Fruit fly (Drosophila melanogaster) S2 (cell line): ENCODE data around the gene pum.

Source experiments
- CG8478 ChIP-seq: fragments of >200 bp; optimal IDR thresholded peaks from 2 replicates; lab custom pipeline; 2018
- CTCF ChIP-seq, 2 experiments: fragments of >200 bp; optimal IDR thresholded peaks; 2 replicates each; lab custom pipeline; 2018

Gene pum

dm6 chr3R:9157841-9158600 is 79.5 kb downstream of the pum start:
- no peak for TF ChIP-seq CTCF (optimal IDR thresholded peaks at IDR 0.05; lab: Kevin White, UChicago)
- no peak for TF ChIP-seq CG8478 (lab: Kevin White, UChicago)

DNA sequence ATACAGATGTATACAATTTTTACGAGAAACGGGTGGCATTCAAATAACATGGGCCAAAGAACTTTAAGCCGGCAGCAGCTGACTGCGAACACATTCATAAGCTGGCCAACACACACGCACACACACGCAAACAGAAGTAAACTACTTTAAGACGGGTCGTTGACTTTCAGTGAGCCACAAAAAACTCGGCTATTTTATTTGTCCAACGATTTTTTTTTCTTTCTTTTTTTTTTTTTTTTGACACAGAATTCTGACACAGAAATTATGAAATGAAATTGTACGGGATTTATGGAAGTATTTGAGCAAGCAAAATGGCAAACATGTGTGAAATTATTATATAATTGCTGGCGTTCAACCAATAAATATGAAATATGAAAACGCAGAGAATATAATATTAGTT is 87.7 kb downstream of the pum start:
- TF ChIP-seq CG8478 (lab: Kevin White, UChicago), result no peak
- TF ChIP-seq CTCF (optimal IDR thresholded peaks at IDR 0.05; lab: Kevin White, UChicago), result no peak

DNA sequence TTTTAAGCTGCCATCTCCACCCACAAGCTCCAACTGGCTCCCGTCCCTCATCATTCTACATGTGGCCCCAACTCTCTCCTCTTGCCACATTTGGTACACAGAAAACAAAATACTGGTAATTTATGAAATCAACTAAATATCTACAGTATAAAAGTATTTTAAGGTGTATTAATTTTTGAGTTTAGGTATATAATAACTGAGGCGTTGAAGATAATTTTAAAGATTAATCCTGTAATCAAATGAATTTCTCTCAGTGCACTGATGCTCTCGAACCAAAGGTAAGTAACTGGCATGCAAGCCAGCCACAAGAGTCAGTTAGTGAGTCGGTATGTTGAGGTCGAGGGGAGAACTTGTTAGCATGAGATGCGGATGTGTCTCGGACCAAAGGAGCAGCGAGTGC is 90.0 kb downstream of the pum start:
- TF ChIP-seq CG8478 (lab: Kevin White, UChicago) (no peak), CTCF (optimal IDR thresholded peaks at IDR 0.05; lab: Kevin White, UChicago) (no peak)

DNA sequence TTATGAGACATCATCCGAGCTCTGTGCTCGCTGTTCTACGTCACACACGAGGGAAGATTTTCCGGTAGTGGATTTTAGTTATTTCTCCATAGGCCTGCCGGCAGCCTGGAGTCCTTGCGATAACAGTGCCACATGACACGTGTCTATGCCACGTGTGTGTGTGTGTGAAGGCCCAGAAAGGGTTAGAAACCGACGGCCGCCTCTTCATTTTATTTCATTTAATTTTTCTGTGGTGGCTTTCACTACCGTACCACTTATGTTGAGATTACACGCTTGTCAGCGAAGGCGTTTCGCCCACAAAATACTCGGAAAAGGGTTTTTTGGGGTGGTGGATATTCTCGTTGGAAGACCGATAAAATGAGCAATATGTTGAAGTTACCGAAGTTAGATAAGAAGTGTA is 92.4 kb downstream of the pum start:
- TF ChIP-seq CG8478 (lab: Kevin White, UChicago) (no peak), CTCF (optimal IDR thresholded peaks at IDR 0.05; lab: Kevin White, UChicago) (no peak)

- TF ChIP-seq CTCF (optimal IDR thresholded peaks at IDR 0.05; lab: Kevin White, UChicago) (no peak), CG8478 (lab: Kevin White, UChicago) (no peak)
Observed at dm6 chr3R:9144003-9144721, 93.3 kb downstream of the pum start.

- no peak for TF ChIP-seq CG8478 (lab: Kevin White, UChicago)
- TF ChIP-seq CTCF (optimal IDR thresholded peaks at IDR 0.05; lab: Kevin White, UChicago), result no peak
Observed at dm6 chr3R:9140914-9141313, 96.6 kb downstream of the pum start.

DNA sequence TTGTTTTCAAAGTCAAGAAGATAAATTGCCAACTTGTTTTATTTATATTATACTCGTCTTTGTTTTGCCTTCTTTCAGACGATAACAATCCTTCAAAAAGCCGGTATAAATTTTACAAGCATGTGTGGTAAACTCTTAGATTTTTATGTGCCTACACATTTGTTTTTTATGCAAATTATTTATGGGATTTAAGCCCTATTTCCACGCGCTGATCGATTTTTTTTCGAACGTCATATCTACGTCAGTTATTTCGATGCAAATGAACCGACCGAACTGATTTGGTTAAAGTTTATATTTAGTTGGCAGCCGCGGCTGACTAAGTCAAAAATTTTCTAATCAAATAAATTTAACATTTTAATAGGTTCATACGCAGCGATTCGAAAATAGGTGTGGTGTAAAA is 97.3 kb downstream of the pum start:
- TF ChIP-seq CG8478 (lab: Kevin White, UChicago) (no peak), CTCF (optimal IDR thresholded peaks at IDR 0.05; lab: Kevin White, UChicago) (no peak)

dm6 chr3R:9138234-9138633 is 99.2 kb downstream of the pum start:
- no peak for TF ChIP-seq CTCF (optimal IDR thresholded peaks at IDR 0.05; lab: Kevin White, UChicago)
- TF ChIP-seq CG8478 (lab: Kevin White, UChicago), result no peak

- no peak for TF ChIP-seq CTCF (optimal IDR thresholded peaks at IDR 0.05; lab: Kevin White, UChicago)
- TF ChIP-seq CG8478 (lab: Kevin White, UChicago), result no peak
Observed at dm6 chr3R:9135141-9135540, 102.3 kb downstream of the pum start.

dm6 chr3R:9133243-9133642 is 104.2 kb downstream of the pum start:
- no peak for TF ChIP-seq CTCF (optimal IDR thresholded peaks at IDR 0.05; lab: Kevin White, UChicago)

DNA sequence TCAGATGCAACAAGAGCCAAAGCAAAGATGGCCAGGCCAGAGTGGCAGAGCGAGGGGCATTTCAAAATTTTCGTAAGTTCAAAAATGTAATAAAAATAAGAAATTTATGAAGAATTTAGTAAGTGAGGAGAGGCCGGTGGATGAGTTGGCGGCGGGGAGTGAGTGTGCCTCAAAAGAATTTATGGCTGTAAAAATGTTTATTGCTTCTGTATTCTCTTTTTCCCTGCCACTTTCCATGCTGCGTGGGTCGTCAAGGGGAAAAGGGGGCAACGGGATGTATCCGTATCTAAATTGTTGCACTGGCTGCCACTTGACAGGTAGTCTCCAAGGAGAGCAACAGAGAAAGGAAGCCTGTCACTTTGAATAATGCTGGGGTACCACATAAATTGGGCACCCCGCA is 106.0 kb downstream of the pum start:
- no peak for TF ChIP-seq CG8478 (lab: Kevin White, UChicago)
- TF ChIP-seq CTCF (optimal IDR thresholded peaks at IDR 0.05; lab: Kevin White, UChicago), result no peak

DNA sequence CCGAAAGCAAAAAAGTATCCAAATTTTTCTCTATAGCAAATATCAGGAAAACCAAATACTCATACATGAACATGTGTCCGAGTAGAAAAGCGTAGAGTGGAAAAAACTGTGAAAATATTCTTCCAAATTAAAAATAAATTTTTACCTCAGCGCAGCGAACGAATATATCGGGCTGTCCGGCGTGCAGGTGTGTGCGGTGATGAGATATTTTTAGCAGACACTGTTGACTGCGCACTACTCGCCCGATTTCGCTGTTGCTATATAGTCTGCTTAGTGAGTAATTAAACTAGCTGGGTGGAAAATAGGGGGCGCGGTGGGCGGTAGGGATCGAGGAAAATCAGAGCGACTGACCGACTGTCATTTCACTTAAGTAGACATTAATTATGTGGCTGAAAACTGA is 107.3 kb downstream of the pum start:
- TF ChIP-seq CG8478 (lab: Kevin White, UChicago) (no peak), CTCF (optimal IDR thresholded peaks at IDR 0.05; lab: Kevin White, UChicago) (no peak)

DNA sequence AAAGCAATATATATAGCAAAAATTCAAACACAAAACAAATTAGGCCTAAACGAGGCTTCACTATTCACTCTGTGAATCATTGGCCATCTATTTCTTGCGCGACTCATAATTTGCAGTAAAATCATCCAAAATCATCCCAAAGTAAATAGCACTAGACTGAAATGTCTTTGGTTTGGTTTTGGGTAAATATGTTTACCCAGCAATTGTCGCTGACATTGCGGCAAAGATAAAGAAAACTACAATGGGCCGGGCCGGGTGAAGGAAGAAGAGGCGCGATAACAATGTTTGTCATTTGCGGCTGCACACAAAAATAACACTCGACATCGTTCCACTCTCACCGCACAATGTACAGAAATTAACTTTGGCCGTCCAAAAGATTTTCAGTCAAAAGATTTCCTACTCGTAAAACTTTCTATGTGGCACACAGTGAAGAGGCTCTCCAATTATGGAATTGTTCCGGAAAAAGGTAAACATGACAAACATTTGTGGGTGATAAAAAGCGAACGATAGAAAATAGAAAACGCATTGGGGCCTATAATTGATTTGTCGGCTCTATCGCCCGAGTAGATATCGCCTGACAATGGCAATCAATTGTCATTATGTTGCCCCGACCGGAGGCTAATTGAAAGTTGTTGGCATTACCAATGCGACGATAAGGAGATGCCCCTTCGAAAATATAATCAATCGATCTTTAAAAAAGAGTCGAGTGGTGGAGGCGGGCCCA is 110.4 kb downstream of the pum start:
- no peak for TF ChIP-seq CG8478 (lab: Kevin White, UChicago)
- no peak for TF ChIP-seq CTCF (optimal IDR thresholded peaks at IDR 0.05; lab: Kevin White, UChicago)

DNA sequence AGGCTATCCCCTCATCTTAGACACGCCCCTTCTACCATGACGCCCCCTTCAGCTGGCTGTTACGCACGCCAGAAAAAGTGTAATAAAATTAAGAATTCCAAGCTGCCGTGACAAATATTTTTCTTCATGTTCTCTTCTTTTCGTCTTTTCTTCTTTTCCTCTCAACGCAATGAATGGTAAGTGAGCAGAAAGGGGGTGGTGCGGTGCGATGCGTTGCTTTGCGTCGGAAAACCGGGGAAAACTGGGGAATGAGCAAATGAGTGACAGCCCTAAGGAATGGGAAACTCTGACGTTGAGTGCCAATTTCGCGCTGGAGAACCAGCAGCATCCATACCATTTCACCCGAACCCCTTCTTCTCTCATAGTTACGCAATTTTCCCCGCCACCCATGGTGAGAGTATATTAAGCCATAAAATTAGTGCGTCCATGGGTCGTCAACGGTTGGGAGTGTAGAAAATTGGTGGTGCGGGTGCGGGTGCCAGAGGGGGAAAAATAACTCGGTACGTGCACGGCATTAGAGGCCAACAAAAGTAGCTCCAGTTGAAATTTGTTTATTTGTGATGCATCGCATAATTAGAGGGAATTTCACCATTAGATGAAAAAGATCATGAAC is 115.5 kb downstream of the pum start:
- TF ChIP-seq CG8478 (lab: Kevin White, UChicago) (peak; percentile 32), CTCF (optimal IDR thresholded peaks at IDR 0.05; lab: Kevin White, UChicago) (no peak)

DNA sequence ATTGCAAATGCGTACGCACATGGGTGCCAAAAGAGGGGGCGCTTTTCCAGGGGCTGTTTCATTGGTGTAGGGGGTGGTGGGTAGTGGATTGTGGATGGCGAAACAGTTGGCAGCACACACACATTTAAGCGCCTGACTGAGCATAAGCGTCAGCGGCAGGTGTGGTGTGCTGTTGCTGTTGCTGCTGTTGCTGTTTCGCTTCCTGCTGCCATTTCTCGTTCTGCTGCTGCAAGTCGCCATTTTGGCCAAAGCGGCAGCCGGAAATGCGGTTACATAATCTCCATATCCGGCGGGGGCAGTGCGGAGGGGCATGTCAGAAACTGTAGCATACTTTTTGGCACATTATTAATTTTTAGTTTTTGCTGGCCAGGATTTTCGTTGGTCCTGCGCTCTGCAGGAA is 132.7 kb downstream of the pum start:
- no peak for TF ChIP-seq CG8478 (lab: Kevin White, UChicago)
- TF ChIP-seq CTCF (optimal IDR thresholded peaks at IDR 0.05; lab: Kevin White, UChicago), result no peak
